Worm (Caenorhabditis elegans) whole organism, L3 larva: Measurements from ENCODE around the gene dct-5.

Experiments
- aly-2 ChIP-seq: fragments of 150-350 bp; optimal IDR thresholded peaks from 2 replicates; lab custom pipeline; 2014; ENCODE audit warnings: missing biosample characterization, missing genetic modification characterization
- ceh-16 ChIP-seq: sonication (generic microtip); optimal IDR thresholded peaks from 2 replicates; lab custom pipeline; 2017; ENCODE audit warnings: missing biosample characterization, missing genetic modification characterization
- ceh-82 ChIP-seq: fragments of 150-350 bp; optimal IDR thresholded peaks from 2 replicates; lab custom pipeline; 2014; ENCODE audit warnings: missing biosample characterization, missing genetic modification characterization
- fkh-10 ChIP-seq: sonication (generic microtip); optimal IDR thresholded peaks from 2 replicates; lab custom pipeline; 2017; ENCODE audit warnings: missing biosample characterization, missing genetic modification reagents, missing genetic modification characterization
- lin-15B ChIP-seq: fragments of 150-350 bp; optimal IDR thresholded peaks from 2 replicates; lab custom pipeline; 2014; ENCODE audit warnings: missing biosample characterization, missing genetic modification characterization
- lin-39 ChIP-seq: fragments of 150-350 bp; optimal IDR thresholded peaks from 2 replicates; lab custom pipeline; 2018; ENCODE audit warnings: missing biosample characterization, missing genetic modification reagents, missing genetic modification characterization
- mdl-1 ChIP-seq: fragments of 150-350 bp; optimal IDR thresholded peaks from 2 replicates; lab custom pipeline; 2014; ENCODE audit warnings: missing biosample characterization, missing genetic modification characterization
- nfya-1 ChIP-seq: sonication (generic microtip); optimal IDR thresholded peaks from 2 replicates; lab custom pipeline; 2017; ENCODE audit warnings: missing genetic modification characterization, mild to moderate bottlenecking, missing compliant biosample characterization, antibody characterized with exemption, moderate library complexity; ENCODE audit not compliant: insufficient read depth
- nhr-11 ChIP-seq: fragments of 150-350 bp; optimal IDR thresholded peaks from 2 replicates; lab custom pipeline; 2014; ENCODE audit warnings: missing biosample characterization, missing genetic modification characterization
- nhr-25 ChIP-seq: sonication (generic microtip); optimal IDR thresholded peaks from 2 replicates; lab custom pipeline; 2017; ENCODE audit warnings: missing biosample characterization, missing genetic modification characterization
- unc-62 ChIP-seq: fragments of 150-350 bp; sonication (generic microtip); optimal IDR thresholded peaks from 4 replicates; lab custom pipeline; 2014; ENCODE audit warnings: missing biosample characterization, missing genetic modification reagents, missing genetic modification characterization
- zag-1 ChIP-seq: fragments of 150-350 bp; optimal IDR thresholded peaks from 2 replicates; lab custom pipeline; 2014; ENCODE audit warnings: missing biosample characterization, missing genetic modification characterization

DNA sequence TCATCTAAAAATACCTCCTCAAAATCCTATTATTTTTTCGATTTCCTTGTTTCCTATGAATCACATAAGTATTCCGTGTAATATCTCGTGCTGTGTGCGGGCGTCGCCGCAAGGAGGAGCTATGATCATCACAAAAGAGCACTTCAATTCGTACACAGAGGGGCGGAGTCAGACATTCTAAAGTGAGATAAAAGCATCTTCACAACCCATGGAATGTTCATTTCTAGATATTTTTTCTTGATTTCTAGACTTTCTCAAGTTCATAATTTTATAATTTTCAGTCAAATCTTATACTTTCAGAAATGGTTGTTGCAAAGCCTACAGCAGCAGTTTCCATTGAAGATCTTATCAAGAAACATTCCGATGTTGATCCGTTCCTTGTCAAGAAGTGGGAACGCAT lies 10.6 kb upstream of the dct-5 start, which contains the start of gene cex-1:
- TF ChIP-seq fkh-10 (GFP tag; lab: Kevin White, UChicago) (no peak), nfya-1 (tag; lab: Kevin White, UChicago) (no peak), mdl-1 (tag; lab: Kevin White, UChicago) (no peak), ceh-82 (tag; lab: Kevin White, UChicago) (no peak), aly-2 (no peak), ceh-16 (tag; lab: Kevin White, UChicago) (no peak), lin-15B (no peak), zag-1 (tag; lab: Kevin White, UChicago) (no peak), nhr-25 (tag; lab: Kevin White, UChicago) (no peak), lin-39 (tag; lab: Kevin White, UChicago) (no peak), nhr-11 (tag; lab: Kevin White, UChicago) (no peak), unc-62 (no peak)
